Fruit fly (Drosophila melanogaster) whole organism, embryonic: ENCODE results near the gene dob.

Experiments used
- Abd-B ChIP-seq: fragments of 200-800 bp; sonication (Bioruptor generic); optimal IDR thresholded peaks from 2 replicates; lab custom pipeline; 2018; ENCODE audit warnings: missing biosample characterization, mild to moderate bottlenecking, missing genetic modification characterization, moderate library complexity
- CG10979 ChIP-seq: fragments of 200-800 bp; sonication (Bioruptor generic); optimal IDR thresholded peaks from 2 replicates; lab custom pipeline; 2018; ENCODE audit warnings: missing biosample characterization, mild to moderate bottlenecking, missing genetic modification characterization, moderate library complexity
- CG14050 ChIP-seq: fragments of 200-800 bp; sonication (Bioruptor generic); IDR thresholded peaks from 3 replicates; pipeline ENCODE4 v1.3.6; 2022; ENCODE audit warnings: missing biosample characterization, missing genetic modification characterization
- CG17186 ChIP-seq: fragments of 200-800 bp; sonication (Bioruptor generic); optimal IDR thresholded peaks from 3 replicates; lab custom pipeline; 2017; ENCODE audit warnings: missing biosample characterization, missing genetic modification reagents, missing genetic modification characterization
- CG17385 ChIP-seq: fragments of 200-800 bp; sonication (Bioruptor generic); optimal IDR thresholded peaks from 3 replicates; lab custom pipeline; 2018; ENCODE audit warnings: missing biosample characterization, mild to moderate bottlenecking, missing genetic modification characterization
- CG18619 ChIP-seq: fragments of 200-800 bp; sonication (Bioruptor generic); optimal IDR thresholded peaks from 3 replicates; lab custom pipeline; 2017; ENCODE audit warnings: missing biosample characterization, mild to moderate bottlenecking, missing genetic modification characterization
- CG2202 ChIP-seq: fragments of 200-800 bp; sonication (Bioruptor generic); optimal IDR thresholded peaks from 2 replicates; lab custom pipeline; 2018; ENCODE audit warnings: missing biosample characterization, mild to moderate bottlenecking, missing genetic modification characterization
- CG32767 ChIP-seq: fragments of 200-800 bp; sonication (Bioruptor generic); IDR thresholded peaks from 2 replicates; pipeline ENCODE4 v1.3.6; 2022; ENCODE audit warnings: missing biosample characterization, missing genetic modification characterization
- CG33557 ChIP-seq: fragments of 200-800 bp; sonication (Bioruptor generic); optimal IDR thresholded peaks from 2 replicates; lab custom pipeline; 2019; ENCODE audit warnings: missing biosample characterization, mild to moderate bottlenecking, missing genetic modification characterization, moderate library complexity
- CG4707 ChIP-seq: fragments of 200-800 bp; sonication (Bioruptor generic); optimal IDR thresholded peaks from 2 replicates; lab custom pipeline; 2018; ENCODE audit warnings: missing biosample characterization, mild to moderate bottlenecking, missing genetic modification characterization, moderate library complexity
- CG6254 ChIP-seq: fragments of 200-800 bp; sonication (Bioruptor generic); optimal IDR thresholded peaks from 3 replicates; lab custom pipeline; 2017; ENCODE audit warnings: mild to moderate bottlenecking, missing biosample characterization, missing genetic modification reagents, missing genetic modification characterization
- CG6791 ChIP-seq: fragments of 200-800 bp; sonication (Bioruptor generic); IDR thresholded peaks from 3 replicates; pipeline ENCODE4 v1.3.6; 2022; ENCODE audit warnings: missing biosample characterization, missing genetic modification characterization; ENCODE audit not compliant: partially characterized antibody
- CG8924 ChIP-seq: fragments of 200-800 bp; optimal IDR thresholded peaks from 3 replicates; lab custom pipeline; 2019; ENCODE audit warnings: missing biosample characterization, mild to moderate bottlenecking, missing genetic modification characterization, moderate library complexity
- CG9876 ChIP-seq: fragments of 200-800 bp; sonication (Bioruptor generic); optimal IDR thresholded peaks from 2 replicates; lab custom pipeline; 2016; ENCODE audit warnings: missing biosample characterization, missing genetic modification characterization
- CkIIα-i1 ChIP-seq: fragments of 200-800 bp; sonication (Bioruptor generic); IDR thresholded peaks from 2 replicates; pipeline ENCODE4 v1.3.6; 2022; ENCODE audit warnings: missing biosample characterization, missing genetic modification characterization
- CrebB ChIP-seq: fragments of 200-800 bp; sonication (Bioruptor generic); optimal IDR thresholded peaks from 3 replicates; lab custom pipeline; 2018; ENCODE audit warnings: missing biosample characterization, mild to moderate bottlenecking, missing genetic modification characterization
- Dref ChIP-seq: fragments of 200-800 bp; sonication (Bioruptor generic); IDR thresholded peaks from 2 replicates; pipeline ENCODE4 v1.3.6; 2022; ENCODE audit warnings: missing biosample characterization, missing genetic modification characterization
- Elba2 ChIP-seq: fragments of 200-800 bp; sonication (Bioruptor generic); optimal IDR thresholded peaks from 3 replicates; lab custom pipeline; 2016; ENCODE audit warnings: missing biosample characterization, missing genetic modification characterization
- HLHmδ ChIP-seq: fragments of 200-800 bp; sonication (Bioruptor generic); optimal IDR thresholded peaks from 2 replicates; lab custom pipeline; 2018; ENCODE audit warnings: missing biosample characterization, mild to moderate bottlenecking, missing genetic modification characterization, moderate library complexity
- HmgZ ChIP-seq: fragments of 200-800 bp; sonication (Bioruptor generic); optimal IDR thresholded peaks from 2 replicates; lab custom pipeline; 2018; ENCODE audit warnings: missing biosample characterization, mild to moderate bottlenecking, missing genetic modification characterization
- MTF-1 ChIP-seq: fragments of 200-800 bp; sonication (Bioruptor generic); optimal IDR thresholded peaks from 2 replicates; lab custom pipeline; 2018; ENCODE audit warnings: missing biosample characterization, mild to moderate bottlenecking, missing genetic modification characterization, borderline replicate concordance
- Mad ChIP-seq: fragments of 200-800 bp; sonication (Bioruptor generic); optimal IDR thresholded peaks from 2 replicates; lab custom pipeline; 2016; ENCODE audit warnings: missing biosample characterization, missing genetic modification characterization
- NfI ChIP-seq: fragments of 200-800 bp; sonication (Bioruptor generic); optimal IDR thresholded peaks from 3 replicates; lab custom pipeline; 2018; ENCODE audit warnings: missing biosample characterization, mild to moderate bottlenecking, missing genetic modification characterization, moderate library complexity
- abd-A ChIP-seq: fragments of 200-800 bp; sonication (Bioruptor generic); optimal IDR thresholded peaks from 3 replicates; lab custom pipeline; 2019; ENCODE audit warnings: missing biosample characterization, mild to moderate bottlenecking, missing genetic modification characterization, moderate library complexity
- az2 ChIP-seq: fragments of 200-800 bp; sonication (Bioruptor generic); optimal IDR thresholded peaks from 3 replicates; lab custom pipeline; 2016; ENCODE audit warnings: missing biosample characterization, missing genetic modification characterization
- cwo ChIP-seq: fragments of 200-800 bp; sonication (Bioruptor generic); optimal IDR thresholded peaks from 3 replicates; lab custom pipeline; 2017; ENCODE audit warnings: missing biosample characterization, missing genetic modification characterization, mild to moderate bottlenecking, moderate library complexity, missing genetic modification reagents
- dati ChIP-seq: fragments of 200-800 bp; sonication (Bioruptor generic); IDR thresholded peaks from 2 replicates; pipeline ENCODE4 v1.3.6; 2022; ENCODE audit warnings: missing biosample characterization, missing genetic modification characterization
- emc ChIP-seq: fragments of 200-800 bp; sonication (Bioruptor generic); optimal IDR thresholded peaks from 2 replicates; lab custom pipeline; 2016; ENCODE audit warnings: missing biosample characterization, missing genetic modification characterization
- ems ChIP-seq: fragments of 200-800 bp; sonication (Bioruptor generic); optimal IDR thresholded peaks from 3 replicates; lab custom pipeline; 2016; ENCODE audit warnings: missing biosample characterization, missing genetic modification characterization
- gt ChIP-seq: fragments of 200-800 bp; sonication (Bioruptor generic); IDR thresholded peaks from 2 replicates; pipeline ENCODE4 v1.3.6; 2022; ENCODE audit warnings: missing biosample characterization, missing genetic modification characterization
- hbn ChIP-seq: fragments of 200-800 bp; sonication (Bioruptor generic); IDR thresholded peaks from 2 replicates; pipeline ENCODE4 v1.3.6; 2022; ENCODE audit warnings: missing biosample characterization, missing genetic modification characterization; ENCODE audit not compliant: partially characterized antibody
- her ChIP-seq: fragments of 200-800 bp; sonication (Bioruptor generic); optimal IDR thresholded peaks from 2 replicates; lab custom pipeline; 2016; ENCODE audit warnings: missing biosample characterization, missing genetic modification characterization
- insv ChIP-seq, 2 experiments: fragments of 200-800 bp; sonication (Bioruptor generic); optimal IDR thresholded peaks; 3 replicates each; lab custom pipeline; 2016 to 2018; ENCODE audit warnings: missing biosample characterization in 2 of 2, missing genetic modification characterization in 2 of 2
- oc ChIP-seq: fragments of 200-800 bp; sonication (Bioruptor generic); optimal IDR thresholded peaks from 2 replicates; lab custom pipeline; 2018; ENCODE audit warnings: missing biosample characterization, mild to moderate bottlenecking, missing genetic modification characterization, moderate library complexity
- onecut ChIP-seq: fragments of 200-800 bp; sonication (Bioruptor generic); IDR thresholded peaks from 2 replicates; pipeline ENCODE4 v1.3.6; 2022; ENCODE audit warnings: missing biosample characterization, missing genetic modification characterization
- p53 ChIP-seq: fragments of 200-800 bp; sonication (Bioruptor generic); optimal IDR thresholded peaks from 2 replicates; lab custom pipeline; 2016; ENCODE audit warnings: missing biosample characterization, missing genetic modification characterization
- ro ChIP-seq: fragments of 200-800 bp; sonication (Bioruptor generic); IDR thresholded peaks from 2 replicates; pipeline ENCODE4 v1.3.6; 2022; ENCODE audit warnings: missing biosample characterization, missing genetic modification characterization
- sisA ChIP-seq: fragments of 200-800 bp; sonication (Bioruptor generic); IDR thresholded peaks from 2 replicates; pipeline ENCODE4 v1.3.6; 2022; ENCODE audit warnings: missing biosample characterization, missing genetic modification characterization
- slbo ChIP-seq: fragments of 200-800 bp; sonication (Bioruptor generic); IDR thresholded peaks from 2 replicates; pipeline ENCODE4 v1.3.6; 2022; ENCODE audit warnings: missing biosample characterization, missing genetic modification characterization
- sqz ChIP-seq: fragments of 200-800 bp; sonication (Bioruptor generic); optimal IDR thresholded peaks from 3 replicates; lab custom pipeline; 2018; ENCODE audit warnings: missing biosample characterization, mild to moderate bottlenecking, missing genetic modification characterization
- ttk ChIP-seq: fragments of 200-800 bp; sonication (Bioruptor generic); IDR thresholded peaks from 2 replicates; pipeline ENCODE4 v2.1.2; 2022; ENCODE audit warnings: missing biosample characterization, missing genetic modification characterization

Gene dob

DNA sequence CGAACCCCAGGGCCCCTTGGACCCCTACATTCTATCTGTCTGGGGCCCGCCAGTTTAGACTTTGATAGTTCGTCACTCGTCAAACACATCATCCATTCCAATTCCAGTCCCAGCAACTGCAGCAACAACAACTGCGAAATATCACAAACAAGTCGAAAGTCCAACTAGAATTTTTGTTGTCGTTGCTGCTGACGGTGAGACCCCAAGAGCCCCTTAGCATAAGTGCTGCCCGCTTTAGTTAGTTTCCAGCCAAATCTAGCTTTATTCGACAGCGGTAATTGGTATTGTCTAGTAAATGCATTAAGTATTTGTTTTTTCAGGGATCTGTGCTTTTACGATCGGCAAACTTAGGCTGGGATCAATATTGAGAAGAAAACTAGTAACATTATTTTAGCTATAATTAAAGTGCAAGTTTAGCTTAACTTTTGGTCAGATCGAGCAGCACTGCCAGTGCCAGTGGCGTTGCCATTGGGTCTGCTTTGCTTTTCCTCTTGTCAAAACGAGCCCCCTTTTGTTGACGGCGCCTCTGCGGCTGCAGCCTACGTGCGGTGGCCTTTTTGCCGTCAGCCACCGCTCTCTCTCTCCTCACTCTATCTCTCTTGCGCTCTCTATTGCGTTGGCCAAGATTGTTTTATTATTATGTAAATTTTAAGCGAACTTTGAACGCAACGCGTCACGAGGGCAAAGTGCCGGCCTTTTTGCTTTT is 8.0 kb downstream of the dob start (continued):
- TF ChIP-seq MTF-1 (GFP tag; lab: Kevin White, UChicago) (peak; percentile 78), CG33557 (GFP tag; lab: Kevin White, UChicago) (peak; percentile 54), p53 (peak; percentile 86), HmgZ (tag; lab: Kevin White, UChicago) (peak; percentile 88), Dref (GFP tag; lab: Robert Waterston, UW) (peak; percentile 45), CG17385 (GFP tag; lab: Kevin White, UChicago) (peak; percentile 79), CG17186 (GFP tag; lab: Kevin White, UChicago) (peak; percentile 52), oc (tag; lab: Kevin White, UChicago) (peak; percentile 77), gt (GFP tag; lab: Robert Waterston, UW) (peak; percentile 79), NfI (peak; percentile 89), CG6791 (GFP tag; lab: Robert Waterston, UW) (no peak), CG8924 (peak; percentile 89), HLHmδ (GFP tag; lab: Kevin White, UChicago) (no peak), CG10979 (tag; lab: Kevin White, UChicago) (peak; percentile 83), CG4707 (peak; percentile 41), insv (GFP tag; optimal IDR thresholded peaks at IDR 0.05; lab: Kevin White, UChicago) (peak; percentile 17 to 64), CG9876 (GFP tag; lab: Kevin White, UChicago) (peak; percentile 89), sisA (GFP tag; lab: Robert Waterston, UW) (peak; percentile 91), CG2202 (tag; lab: Kevin White, UChicago) (peak; percentile 64), CG18619 (GFP tag; lab: Kevin White, UChicago) (peak; percentile 86), CG32767 (GFP tag; lab: Robert Waterston, UW) (peak; percentile 75), az2 (GFP tag; lab: Kevin White, UChicago) (peak; percentile 91), hbn (GFP tag; lab: Robert Waterston, UW) (no peak), sqz (peak; percentile 14), slbo (GFP tag; lab: Robert Waterston, UW) (peak; percentile 97), dati (GFP tag; lab: Robert Waterston, UW) (peak; percentile 75), ro (GFP tag; lab: Robert Waterston, UW) (peak; percentile 80), cwo (GFP tag; lab: Kevin White, UChicago) (peak; percentile 88), ems (peak; percentile 91), CG14050 (GFP tag; lab: Robert Waterston, UW) (peak; percentile 70), her (peak; percentile 94), Elba2 (GFP tag; lab: Kevin White, UChicago) (no peak), Abd-B (GFP tag; lab: Kevin White, UChicago) (peak; percentile 76), CrebB (tag; lab: Kevin White, UChicago) (peak; percentile 84), emc (peak; percentile 83), CkIIα-i1 (GFP tag; lab: Robert Waterston, UW) (peak; percentile 71; the same call in 1 of the 2 replicates), abd-A (peak; percentile 51), CG6254 (GFP tag; lab: Kevin White, UChicago) (peak; percentile 63), Mad (GFP tag; lab: Kevin White, UChicago) (peak; percentile 86), ttk (GFP tag; lab: Robert Waterston, UW) (peak; percentile 86), onecut (peak; percentile 94)
